Fruit fly (Drosophila melanogaster): ENCODE measurements around the gene SdicA.
A peak's percentile ranks its signal among the peaks of the same experiment; 100 is the strongest.

SdicA gene

DNA sequence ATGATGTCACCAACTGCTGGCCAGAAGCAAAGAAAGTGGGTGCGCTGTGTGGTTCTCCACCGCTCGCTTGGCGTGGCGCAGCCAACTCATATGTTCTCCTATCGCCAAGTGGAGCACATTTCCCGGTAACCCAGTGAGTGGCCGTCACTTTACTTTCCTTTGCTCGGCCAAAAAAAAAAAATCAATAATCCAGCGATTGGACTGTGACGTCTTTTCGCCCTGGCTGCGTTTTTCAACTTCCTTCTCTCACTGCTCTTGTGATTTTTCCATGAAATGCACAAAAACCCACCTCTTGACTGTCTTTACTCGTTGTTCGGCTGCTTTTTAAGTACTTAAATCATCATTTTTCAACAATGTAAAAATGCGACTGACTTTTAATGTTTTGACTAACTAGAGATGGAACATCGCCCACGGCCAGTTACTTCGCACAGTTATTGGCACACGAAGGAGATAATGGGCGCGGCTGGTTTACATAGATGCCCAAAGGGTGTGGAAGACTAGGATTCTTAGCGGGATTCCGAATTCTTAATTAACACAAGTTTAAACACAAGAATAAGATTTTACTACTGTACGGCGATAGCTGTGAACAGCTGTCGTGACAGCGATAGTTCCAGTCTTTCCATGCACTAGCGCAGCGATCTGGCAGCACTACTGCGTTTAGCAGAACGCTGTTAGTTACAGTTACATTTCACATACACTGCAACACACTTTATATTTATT is 34.2 kb upstream of the SdicA start, which contains the start of gene sw (continued):
- peak; percentile 77 for TF ChIP-seq mld (GFP tag; IDR thresholded peaks at IDR 0.05; ENCODE audit: partially characterized antibody)
- TF ChIP-seq B-H2 (GFP tag; optimal IDR thresholded peaks at IDR 0.05) = peak; percentile 61
- no peak for TF ChIP-seq Asciz (GFP tag; optimal IDR thresholded peaks at IDR 0.05)
- TF ChIP-seq ro (GFP tag; IDR thresholded peaks at IDR 0.05) = no peak
- TF ChIP-seq CG11247 (GFP tag; IDR thresholded peaks at IDR 0.05) = peak; percentile 45
- peak; percentile 70 for TF ChIP-seq Antp (GFP tag; optimal IDR thresholded peaks at IDR 0.05)
- no peak for TF ChIP-seq pros (GFP tag; optimal IDR thresholded peaks at IDR 0.05)
- no peak for TF ChIP-seq ERR (GFP tag; optimal IDR thresholded peaks at IDR 0.05)
- TF ChIP-seq CG10209 (GFP tag; optimal IDR thresholded peaks at IDR 0.05) = peak; percentile 28
- no peak for TF ChIP-seq Camta (GFP tag; optimal IDR thresholded peaks at IDR 0.05)
- peak; percentile 48 for TF ChIP-seq CG15269 (tag; optimal IDR thresholded peaks at IDR 0.05)
- TF ChIP-seq Lhr (GFP tag; optimal IDR thresholded peaks at IDR 0.05) = peak; percentile 26
- no peak for TF ChIP-seq CG10321 (GFP tag; IDR thresholded peaks at IDR 0.05)
- no peak for TF ChIP-seq CG3838 (GFP tag; optimal IDR thresholded peaks at IDR 0.05)
- peak; percentile 62 for TF ChIP-seq trem (tag; optimal IDR thresholded peaks at IDR 0.05)
- no peak for TF ChIP-seq CG31365 (tag; optimal IDR thresholded peaks at IDR 0.05)
- TF ChIP-seq CG6765 (GFP tag; optimal IDR thresholded peaks at IDR 0.05) = no peak
- TF ChIP-seq CG8359 (GFP tag; optimal IDR thresholded peaks at IDR 0.05; ENCODE audit: borderline replicate concordance) = no peak
- TF ChIP-seq gce (GFP tag; IDR thresholded peaks at IDR 0.05) = no peak
- peak; percentile 60 for TF ChIP-seq jumu (GFP tag; optimal IDR thresholded peaks at IDR 0.05)
- peak; percentile 90 for TF ChIP-seq Opbp (GFP tag; IDR thresholded peaks at IDR 0.05; ENCODE audit: partially characterized antibody)
- TF ChIP-seq CG4404 (GFP tag; IDR thresholded peaks at IDR 0.05) = peak; percentile 81
- TF ChIP-seq CG4328 (GFP tag; optimal IDR thresholded peaks at IDR 0.05) = peak; percentile 32
- TF ChIP-seq nau (GFP tag; optimal IDR thresholded peaks at IDR 0.05) = no peak
- peak; percentile 52 for TF ChIP-seq Ssrp (tag; optimal IDR thresholded peaks at IDR 0.05)
- TF ChIP-seq kay (GFP tag; optimal IDR thresholded peaks at IDR 0.05) = no peak
- no peak for TF ChIP-seq Hr39 (optimal IDR thresholded peaks at IDR 0.05)
- TF ChIP-seq ssp (GFP tag; IDR thresholded peaks at IDR 0.05) = peak; percentile 63
- peak; percentile 89 for TF ChIP-seq sna (GFP tag; IDR thresholded peaks at IDR 0.05; ENCODE audit: partially characterized antibody)
- TF ChIP-seq CG1603 (tag; optimal IDR thresholded peaks at IDR 0.05) = peak; percentile 84
- peak; percentile 52 for TF ChIP-seq CG30403 (GFP tag; optimal IDR thresholded peaks at IDR 0.05)
- TF ChIP-seq CG2678 (tag; optimal IDR thresholded peaks at IDR 0.05) = no peak
- TF ChIP-seq CG14014 (GFP tag; IDR thresholded peaks at IDR 0.05) = peak; percentile 73
- peak; percentile 67; the same call in 2 of the 3 replicates for TF ChIP-seq Optix (GFP tag; IDR thresholded peaks at IDR 0.05)
- peak; percentile 6 for TF ChIP-seq CG9437 (GFP tag; optimal IDR thresholded peaks at IDR 0.05)
- TF ChIP-seq CG11504 (tag; optimal IDR thresholded peaks at IDR 0.05) = peak; percentile 66
- TF ChIP-seq CG18011 (GFP tag; optimal IDR thresholded peaks at IDR 0.05) = peak; percentile 28
- peak; percentile 71 for TF ChIP-seq tgo (GFP tag; IDR thresholded peaks at IDR 0.05)
- TF ChIP-seq lbe (GFP tag; optimal IDR thresholded peaks at IDR 0.05) = no peak
- TF ChIP-seq cato (GFP tag; optimal IDR thresholded peaks at IDR 0.05; ENCODE audit: borderline replicate concordance) = peak; percentile 5
- TF ChIP-seq org-1 (GFP tag; optimal IDR thresholded peaks at IDR 0.05) = no peak
- peak; percentile 76 for TF ChIP-seq CG2712 (tag; optimal IDR thresholded peaks at IDR 0.05)
- TF ChIP-seq sc (optimal IDR thresholded peaks at IDR 0.05) = no peak
- peak; percentile 6 for TF ChIP-seq sc (GFP tag; optimal IDR thresholded peaks at IDR 0.05)
- TF ChIP-seq hkb (optimal IDR thresholded peaks at IDR 0.05) = no peak
- 0 out of 2 replicates have a peak, but pooled peaks have one; percentile 22 for TF ChIP-seq hkb (GFP tag; IDR thresholded peaks at IDR 0.05)
- TF ChIP-seq caup (GFP tag; optimal IDR thresholded peaks at IDR 0.05; ENCODE audit: severe bottlenecking) = peak; percentile 26
- TF ChIP-seq CG10462 (GFP tag; optimal IDR thresholded peaks at IDR 0.05) = no peak
- TF ChIP-seq HHEX (GFP tag; optimal IDR thresholded peaks at IDR 0.05) = peak; percentile 52
- TF ChIP-seq CG2199 (GFP tag; IDR thresholded peaks at IDR 0.05) = no peak

Data from whole organism, embryonic.